Worm (Caenorhabditis elegans) whole organism, L4 larva: Measurements from ENCODE around the gene str-83.

Source experiments
- R02D3.7 ChIP-seq: fragments of 150-350 bp; sonication (generic microtip); optimal IDR thresholded peaks from 3 replicates; lab custom pipeline; 2014; ENCODE audit warnings: missing biosample characterization, missing genetic modification characterization
- ZK337.2 ChIP-seq: fragments of 200-800 bp; sonication (Bioruptor generic); IDR thresholded peaks from 2 replicates; pipeline ENCODE4 v1.3.6; 2022; ENCODE audit warnings: missing genetic modification reagents, missing genetic modification characterization, missing compliant biosample characterization
- aha-1 ChIP-seq: fragments of 150-350 bp; peaks from one replicate; lab custom pipeline; 2014; ENCODE audit warnings: missing biosample characterization, missing genetic modification characterization
- ama-1 ChIP-seq: fragments of 150-350 bp; optimal IDR thresholded peaks from 2 replicates; lab custom pipeline; 2014; ENCODE audit warnings: inconsistent platforms, mixed read lengths
- dmd-6 ChIP-seq: fragments of 200-800 bp; sonication (Bioruptor generic); IDR thresholded peaks from 2 replicates; pipeline ENCODE4 v1.3.6; 2022; ENCODE audit warnings: missing genetic modification reagents, missing genetic modification characterization, missing compliant biosample characterization
- egl-27 ChIP-seq: sonication (generic microtip); optimal IDR thresholded peaks from 3 replicates; lab custom pipeline; 2017; ENCODE audit warnings: missing biosample characterization, missing genetic modification reagents, missing genetic modification characterization
- lin-13 ChIP-seq: fragments of 150-350 bp; optimal IDR thresholded peaks from 2 replicates; lab custom pipeline; 2014; ENCODE audit warnings: missing biosample characterization, missing genetic modification reagents, missing genetic modification characterization
- mep-1 ChIP-seq: fragments of 150-350 bp; sonication (generic microtip); optimal IDR thresholded peaks from 3 replicates; lab custom pipeline; 2014; ENCODE audit warnings: missing biosample characterization, missing genetic modification characterization
- nhr-11 ChIP-seq: fragments of 150-350 bp; optimal IDR thresholded peaks from 2 replicates; lab custom pipeline; 2014; ENCODE audit warnings: missing biosample characterization, missing genetic modification characterization
- nhr-237 ChIP-seq: sonication (generic microtip); optimal IDR thresholded peaks from 2 replicates; lab custom pipeline; 2017; ENCODE audit warnings: missing biosample characterization, missing genetic modification characterization
- nhr-28 ChIP-seq: fragments of 150-350 bp; optimal IDR thresholded peaks from 2 replicates; lab custom pipeline; 2014; ENCODE audit warnings: missing biosample characterization, missing genetic modification characterization
- nhr-76 ChIP-seq: fragments of 150-350 bp; optimal IDR thresholded peaks from 2 replicates; lab custom pipeline; 2014; ENCODE audit warnings: missing biosample characterization, missing genetic modification characterization
- pqm-1 ChIP-seq: sonication (generic microtip); optimal IDR thresholded peaks from 2 replicates; lab custom pipeline; 2017; ENCODE audit warnings: missing biosample characterization, missing genetic modification characterization

DNA sequence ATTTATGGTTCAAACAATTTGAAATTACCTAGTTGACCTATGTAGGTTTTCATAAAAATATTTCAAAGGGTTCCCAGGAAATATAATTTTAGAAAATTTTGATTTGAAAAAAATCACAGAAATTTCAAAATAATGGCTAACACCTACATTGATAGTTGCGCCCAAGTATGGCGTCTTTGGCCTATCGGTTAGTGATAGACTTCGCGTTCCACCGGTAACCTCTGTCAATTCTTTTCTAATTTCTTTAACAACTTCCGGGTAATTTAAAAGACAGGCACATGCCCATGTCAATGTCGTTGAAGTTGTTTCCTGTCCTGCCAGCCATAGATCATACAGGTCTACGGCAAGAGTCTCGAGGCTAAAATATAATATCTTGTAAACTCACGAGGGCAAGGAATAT is 8.1 kb upstream of the str-83 start:
- TF ChIP-seq nhr-28 (tag; lab: Kevin White, UChicago) (no peak), mep-1 (no peak), pqm-1 (no peak), R02D3.7 (tag; lab: Kevin White, UChicago) (no peak), nhr-11 (tag; lab: Kevin White, UChicago) (no peak), nhr-237 (no peak), nhr-76 (tag; lab: Kevin White, UChicago) (no peak), dmd-6 (GFP tag; lab: Robert Waterston, UW) (no peak), lin-13 (GFP tag; lab: Kevin White, UChicago) (no peak), ama-1 (lab: Kevin White, UChicago) (no peak), egl-27 (tag; lab: Kevin White, UChicago) (no peak), ZK337.2 (GFP tag; lab: Robert Waterston, UW) (no peak), aha-1 (tag; lab: Kevin White, UChicago) (no peak)
